Fruit fly (Drosophila melanogaster): ENCODE measurements around the gene Ugt303B2.

dm6 chr3R:23569195-23569594 is 30.5 kb upstream of the Ugt303B2 start:
- TF ChIP-seq CG4496 (GFP tag; IDR thresholded peaks at IDR 0.05) (no peak), CG15710 (tag; optimal IDR thresholded peaks at IDR 0.05) (no peak), gl (tag; optimal IDR thresholded peaks at IDR 0.05) (no peak), Pif1A (GFP tag; optimal IDR thresholded peaks at IDR 0.05) (no peak), Snoo (tag; optimal IDR thresholded peaks at IDR 0.05) (no peak), CG34367 (tag; optimal IDR thresholded peaks at IDR 0.05) (no peak), CG8301 (tag; optimal IDR thresholded peaks at IDR 0.05) (no peak), CG12605 (GFP tag; IDR thresholded peaks at IDR 0.05) (no peak), CG10348 (GFP tag; IDR thresholded peaks at IDR 0.05) (no peak), CG17806 (tag; optimal IDR thresholded peaks at IDR 0.05) (no peak), EcR (GFP tag; optimal IDR thresholded peaks at IDR 0.05) (no peak), Ets98B (GFP tag; IDR thresholded peaks at IDR 0.05) (no peak), CG32121 (GFP tag; IDR thresholded peaks at IDR 0.05) (no peak), rn (GFP tag; IDR thresholded peaks at IDR 0.05) (no peak)
